Fruit fly (Drosophila melanogaster): ENCODE data around the gene CG13003.
A peak's percentile ranks its signal among the peaks of the same experiment; 100 is the strongest.

Gene CG13003

DNA sequence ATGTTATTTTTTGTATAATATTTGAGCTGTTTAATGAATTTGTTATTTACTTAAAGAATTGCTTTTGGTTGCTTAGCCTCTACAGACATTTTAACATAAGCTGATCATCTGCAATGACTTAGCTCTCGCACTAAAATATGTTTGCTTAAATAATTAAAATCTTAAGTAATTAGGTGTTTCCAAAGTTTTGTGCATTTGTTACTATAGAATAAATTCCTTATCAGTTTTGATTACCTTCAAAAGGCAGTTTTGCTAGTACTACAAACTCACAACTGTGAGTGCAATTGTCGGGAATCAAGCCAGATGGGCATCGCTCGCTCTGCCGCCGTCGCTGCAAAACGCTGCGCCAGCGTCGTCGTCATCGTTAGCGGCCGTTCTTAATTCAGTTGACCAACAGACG lies 59.8 kb downstream of the CG13003 start (continued):
- TF ChIP-seq NC2α (GFP tag; optimal IDR thresholded peaks at IDR 0.05): no peak
- TF ChIP-seq Atf3 (GFP tag; optimal IDR thresholded peaks at IDR 0.05): no peak
- TF ChIP-seq CG9817 (tag; optimal IDR thresholded peaks at IDR 0.05): no peak
- TF ChIP-seq Poxn (GFP tag; IDR thresholded peaks at IDR 0.05): no peak
- TF ChIP-seq Adf1 (GFP tag; IDR thresholded peaks at IDR 0.05): peak; percentile 83
- TF ChIP-seq GATAe (GFP tag; conservative IDR thresholded peaks at IDR 0.05): no peak
- no peak for TF ChIP-seq ttk (GFP tag; IDR thresholded peaks at IDR 0.05)
- TF ChIP-seq CG33213 (GFP tag; optimal IDR thresholded peaks at IDR 0.05): no peak
- no peak for TF ChIP-seq CG15269 (tag; optimal IDR thresholded peaks at IDR 0.05)
- peak; percentile 37; the same call in 1 of the 2 replicates for TF ChIP-seq sim (GFP tag; IDR thresholded peaks at IDR 0.05)
- TF ChIP-seq CG9215 (GFP tag; IDR thresholded peaks at IDR 0.05): no peak
- TF ChIP-seq bsh (GFP tag; optimal IDR thresholded peaks at IDR 0.05): no peak
- no peak for TF ChIP-seq Med (GFP tag)
- no peak for TF ChIP-seq ci (GFP tag; IDR thresholded peaks at IDR 0.05)
- no peak for TF ChIP-seq gsb (GFP tag; IDR thresholded peaks at IDR 0.05)
- no peak for TF ChIP-seq br (optimal IDR thresholded peaks at IDR 0.05)
- no peak for TF ChIP-seq aop (GFP tag; IDR thresholded peaks at IDR 0.05)
- TF ChIP-seq HLH54F (GFP tag; optimal IDR thresholded peaks at IDR 0.05): no peak
- TF ChIP-seq Camta (GFP tag; optimal IDR thresholded peaks at IDR 0.05): no peak
- TF ChIP-seq fu2 (GFP tag; optimal IDR thresholded peaks at IDR 0.05): no peak
- no peak for TF ChIP-seq CG17186 (GFP tag; optimal IDR thresholded peaks at IDR 0.05)
- TF ChIP-seq Mad (GFP tag; optimal IDR thresholded peaks at IDR 0.05): no peak
- TF ChIP-seq Hr51 (GFP tag; optimal IDR thresholded peaks at IDR 0.05): no peak
- peak; percentile 85 for TF ChIP-seq Sry-β (GFP tag; optimal IDR thresholded peaks at IDR 0.05)
- TF ChIP-seq Rfx (GFP tag; IDR thresholded peaks at IDR 0.05): no peak
- no peak for TF ChIP-seq CG18599 (GFP tag; optimal IDR thresholded peaks at IDR 0.05)
- TF ChIP-seq CG12219 (GFP tag; optimal IDR thresholded peaks at IDR 0.05): no peak
- no peak for TF ChIP-seq CG10209 (GFP tag; optimal IDR thresholded peaks at IDR 0.05)
- no peak for TF ChIP-seq CG6254 (GFP tag; optimal IDR thresholded peaks at IDR 0.05)
- no peak for TF ChIP-seq Gug (GFP tag; IDR thresholded peaks at IDR 0.05)
- no peak for TF ChIP-seq run (tag; optimal IDR thresholded peaks at IDR 0.05)
- no peak for TF ChIP-seq CG11696 (GFP tag; IDR thresholded peaks at IDR 0.05)
- TF ChIP-seq CG2712 (tag; optimal IDR thresholded peaks at IDR 0.05): no peak
- no peak for TF ChIP-seq CG15601 (tag; optimal IDR thresholded peaks at IDR 0.05)
- TF ChIP-seq vvl (GFP tag; IDR thresholded peaks at IDR 0.05): no peak
- no peak for TF ChIP-seq D (optimal IDR thresholded peaks at IDR 0.05)
- no peak for TF ChIP-seq D (GFP tag; optimal IDR thresholded peaks at IDR 0.05)
- no peak for TF ChIP-seq CG31224 (GFP tag; IDR thresholded peaks at IDR 0.05)
- no peak for TF ChIP-seq CG12104 (GFP tag; optimal IDR thresholded peaks at IDR 0.05)
- no peak for TF ChIP-seq kay (GFP tag; optimal IDR thresholded peaks at IDR 0.05)
- no peak for TF ChIP-seq B-H1 (GFP tag; IDR thresholded peaks at IDR 0.05)
- no peak for TF ChIP-seq CG9437 (GFP tag; optimal IDR thresholded peaks at IDR 0.05)
- no peak for TF ChIP-seq CHES-1-like (GFP tag; optimal IDR thresholded peaks at IDR 0.05)
- TF ChIP-seq CG14965 (GFP tag; optimal IDR thresholded peaks at IDR 0.05; ENCODE audit: borderline replicate concordance): no peak
- TF ChIP-seq CG18764 (GFP tag; optimal IDR thresholded peaks at IDR 0.05): no peak
- no peak for TF ChIP-seq MTF-1 (GFP tag; optimal IDR thresholded peaks at IDR 0.05; ENCODE audit: borderline replicate concordance)
- no peak for TF ChIP-seq bowl (GFP tag; IDR thresholded peaks at IDR 0.05)
- TF ChIP-seq CG7556 (GFP tag; optimal IDR thresholded peaks at IDR 0.05): peak; percentile 12
- TF ChIP-seq CG13287 (GFP tag; IDR thresholded peaks at IDR 0.05; ENCODE audit: partially characterized antibody): no peak
- no peak for TF ChIP-seq hbn (GFP tag; IDR thresholded peaks at IDR 0.05; ENCODE audit: partially characterized antibody)
- TF ChIP-seq CG9727 (GFP tag; optimal IDR thresholded peaks at IDR 0.05): peak; percentile 0
- no peak for TF ChIP-seq CG10654 (GFP tag; optimal IDR thresholded peaks at IDR 0.05)
- peak; percentile 8 for TF ChIP-seq gem (tag; optimal IDR thresholded peaks at IDR 0.05)
